Worm (Caenorhabditis elegans) whole organism, L1 larva: ENCODE results near the gene srd-56.

ENCODE experiments used
- C04F5.9 ChIP-seq: sonication (generic microtip); optimal IDR thresholded peaks from 2 replicates; lab custom pipeline; 2016; ENCODE audit warnings: missing genetic modification characterization, missing compliant biosample characterization
- C16A3.4 ChIP-seq: fragments of 150-350 bp; optimal IDR thresholded peaks from 2 replicates; lab custom pipeline; 2014; ENCODE audit warnings: missing biosample characterization, missing genetic modification characterization
- F16B12.6 ChIP-seq: fragments of 150-350 bp; optimal IDR thresholded peaks from 2 replicates; lab custom pipeline; 2014; ENCODE audit warnings: missing biosample characterization, missing genetic modification characterization
- Y116A8C.19 ChIP-seq: sonication (generic microtip); optimal IDR thresholded peaks from 2 replicates; lab custom pipeline; 2016; ENCODE audit warnings: missing compliant biosample characterization, missing genetic modification characterization, borderline replicate concordance
- aha-1 ChIP-seq: fragments of 150-350 bp; optimal IDR thresholded peaks from 2 replicates; lab custom pipeline; 2014; ENCODE audit warnings: missing biosample characterization, missing genetic modification characterization
- aly-2 ChIP-seq: fragments of 150-350 bp; optimal IDR thresholded peaks from 2 replicates; lab custom pipeline; 2014; ENCODE audit warnings: missing biosample characterization, missing genetic modification characterization
- blmp-1 ChIP-seq: fragments of 150-350 bp; optimal IDR thresholded peaks from 2 replicates; lab custom pipeline; 2014; ENCODE audit warnings: missing biosample characterization, missing genetic modification characterization
- ceh-63 ChIP-seq: fragments of 200-800 bp; sonication (Bioruptor generic); optimal IDR thresholded peaks from 2 replicates; lab custom pipeline; 2018; ENCODE audit warnings: mild to moderate bottlenecking, missing genetic modification characterization, missing compliant biosample characterization
- ceh-8 ChIP-seq: fragments of 200-800 bp; sonication (Bioruptor generic); optimal IDR thresholded peaks from 2 replicates; lab custom pipeline; 2018; ENCODE audit warnings: mild to moderate bottlenecking, missing genetic modification characterization, moderate library complexity, missing compliant biosample characterization
- ceh-90 ChIP-seq: sonication (generic microtip); optimal IDR thresholded peaks from 2 replicates; lab custom pipeline; 2016; ENCODE audit warnings: missing genetic modification characterization, missing compliant biosample characterization
- ces-1 ChIP-seq: fragments of 150-350 bp; optimal IDR thresholded peaks from 2 replicates; lab custom pipeline; 2014; ENCODE audit warnings: missing biosample characterization, missing genetic modification reagents, missing genetic modification characterization
- dsc-1 ChIP-seq: sonication (generic microtip); optimal IDR thresholded peaks from 2 replicates; lab custom pipeline; 2016; ENCODE audit warnings: mild to moderate bottlenecking, missing genetic modification characterization, missing compliant biosample characterization
- efl-1 ChIP-seq, 4 experiments: fragments of 150-350 bp; optimal IDR thresholded peaks in 3 of 4; peaks in 1 of 4; 1 replicate in 1 of 4; 2 replicates in 3 of 4; lab custom pipeline; 2014; ENCODE audit warnings: missing biosample characterization in 2 of 4, missing genetic modification characterization in 2 of 4, missing genetic modification reagents in 2 of 4
- egl-27 ChIP-seq, 2 experiments: fragments of 150-350 bp in 1 of 2; sonication (generic microtip); optimal IDR thresholded peaks; 3 replicates each; lab custom pipeline; 2017 to 2018; ENCODE audit warnings: missing biosample characterization in 2 of 2, missing genetic modification characterization in 2 of 2, missing genetic modification reagents in 2 of 2
- elt-3 ChIP-seq, 6 experiments: fragments of 150-350 bp in 1 of 6; sonication (generic microtip); optimal IDR thresholded peaks; 2 replicates each; lab custom pipeline; 2017 to 2018; ENCODE audit warnings: missing biosample characterization in 6 of 6, missing genetic modification characterization in 6 of 6, inconsistent platforms in 1 of 6
- ets-5 ChIP-seq: fragments of 200-800 bp; sonication (Bioruptor generic); IDR thresholded peaks from 2 replicates; pipeline ENCODE4 v1.3.6; 2022; ENCODE audit warnings: missing genetic modification characterization, missing compliant biosample characterization
- grh-1 ChIP-seq: fragments of 200-800 bp; sonication (Bioruptor generic); IDR thresholded peaks from 2 replicates; pipeline ENCODE4 v1.3.6; 2022; ENCODE audit warnings: missing genetic modification reagents, missing genetic modification characterization, missing compliant biosample characterization
- hlh-4 ChIP-seq: sonication (generic microtip); optimal IDR thresholded peaks from 2 replicates; lab custom pipeline; 2016; ENCODE audit warnings: mild to moderate bottlenecking, missing genetic modification characterization, missing compliant biosample characterization
- irx-1 ChIP-seq: sonication (generic microtip); optimal IDR thresholded peaks from 2 replicates; lab custom pipeline; 2016; ENCODE audit warnings: missing genetic modification characterization, missing compliant biosample characterization
- jun-1 ChIP-seq: fragments of 150-350 bp; optimal IDR thresholded peaks from 2 replicates; lab custom pipeline; 2014; ENCODE audit warnings: missing biosample characterization, missing genetic modification reagents, missing genetic modification characterization
- lin-14 ChIP-seq: fragments of 200-800 bp; sonication (Bioruptor generic); optimal IDR thresholded peaks from 2 replicates; lab custom pipeline; 2018; ENCODE audit warnings: mild to moderate bottlenecking, missing genetic modification characterization, moderate library complexity, missing compliant biosample characterization
- lin-15B ChIP-seq: fragments of 150-350 bp; sonication (generic microtip); optimal IDR thresholded peaks from 3 replicates; lab custom pipeline; 2014; ENCODE audit warnings: missing biosample characterization, missing genetic modification characterization
- lin-35 ChIP-seq, 2 experiments: fragments of 150-350 bp; optimal IDR thresholded peaks; 2 replicates each; lab custom pipeline; 2014; ENCODE audit warnings: missing biosample characterization in 2 of 2, missing genetic modification characterization in 2 of 2, missing genetic modification reagents in 2 of 2
- lin-39 ChIP-seq: fragments of 150-350 bp; optimal IDR thresholded peaks from 2 replicates; lab custom pipeline; 2014; ENCODE audit warnings: missing biosample characterization, missing genetic modification reagents, missing genetic modification characterization
- lir-3 ChIP-seq: sonication (generic microtip); optimal IDR thresholded peaks from 2 replicates; lab custom pipeline; 2016; ENCODE audit warnings: mild to moderate bottlenecking, missing genetic modification characterization, moderate library complexity, missing compliant biosample characterization; ENCODE audit not compliant: poor library complexity
- lsy-2 ChIP-seq, 2 experiments: fragments of 150-350 bp; optimal IDR thresholded peaks; 2 replicates each; lab custom pipeline; 2014; ENCODE audit warnings: missing biosample characterization in 2 of 2, missing genetic modification characterization in 2 of 2
- mab-9 ChIP-seq: fragments of 200-800 bp; sonication (Bioruptor generic); IDR thresholded peaks from 2 replicates; pipeline ENCODE4 v1.3.6; 2022; ENCODE audit warnings: missing genetic modification reagents, missing genetic modification characterization, missing compliant biosample characterization
- mdl-1 ChIP-seq, 2 experiments: fragments of 150-350 bp; optimal IDR thresholded peaks; 2 replicates each; lab custom pipeline; 2014 to 2017; ENCODE audit warnings: missing biosample characterization in 2 of 2, missing genetic modification characterization in 2 of 2, inconsistent platforms in 1 of 2
- mef-2 ChIP-seq: fragments of 150-350 bp; optimal IDR thresholded peaks from 2 replicates; lab custom pipeline; 2014; ENCODE audit warnings: missing biosample characterization, missing genetic modification characterization
- nhr-11 ChIP-seq: fragments of 150-350 bp; optimal IDR thresholded peaks from 2 replicates; lab custom pipeline; 2014; ENCODE audit warnings: missing biosample characterization, missing genetic modification characterization
- nhr-12 ChIP-seq: sonication (generic microtip); optimal IDR thresholded peaks from 2 replicates; lab custom pipeline; 2017; ENCODE audit warnings: missing biosample characterization, missing genetic modification characterization
- nhr-237 ChIP-seq: fragments of 150-350 bp; optimal IDR thresholded peaks from 2 replicates; lab custom pipeline; 2014; ENCODE audit warnings: missing biosample characterization, missing genetic modification characterization
- nhr-28 ChIP-seq: fragments of 150-350 bp; optimal IDR thresholded peaks from 2 replicates; lab custom pipeline; 2014; ENCODE audit warnings: missing biosample characterization, missing genetic modification characterization
- nhr-71 ChIP-seq: sonication (generic microtip); optimal IDR thresholded peaks from 2 replicates; lab custom pipeline; 2016; ENCODE audit warnings: mild to moderate bottlenecking, missing genetic modification characterization, moderate library complexity, missing compliant biosample characterization
- nhr-76 ChIP-seq: sonication (generic microtip); optimal IDR thresholded peaks from 2 replicates; lab custom pipeline; 2017; ENCODE audit warnings: missing biosample characterization, missing genetic modification characterization
- nhr-85 ChIP-seq: sonication (generic microtip); peaks from one replicate; lab custom pipeline; 2016; ENCODE audit warnings: missing genetic modification characterization, inconsistent platforms, missing compliant biosample characterization
- nhr-90 ChIP-seq: sonication (generic microtip); optimal IDR thresholded peaks from 2 replicates; lab custom pipeline; 2016; ENCODE audit warnings: mild to moderate bottlenecking, missing genetic modification characterization, missing compliant biosample characterization; ENCODE audit not compliant: poor library complexity
- pax-3 ChIP-seq: fragments of 200-800 bp; sonication (Bioruptor generic); optimal IDR thresholded peaks from 2 replicates; lab custom pipeline; 2018; ENCODE audit warnings: mild to moderate bottlenecking, missing genetic modification characterization, moderate library complexity, missing compliant biosample characterization
- pqm-1 ChIP-seq: sonication (generic microtip); optimal IDR thresholded peaks from 3 replicates; lab custom pipeline; 2017; ENCODE audit warnings: missing biosample characterization, missing genetic modification characterization
- rnt-1 ChIP-seq: sonication (generic microtip); optimal IDR thresholded peaks from 2 replicates; lab custom pipeline; 2016; ENCODE audit warnings: mild to moderate bottlenecking, missing genetic modification characterization, moderate library complexity, missing compliant biosample characterization
- skn-1 ChIP-seq: fragments of 150-350 bp; optimal IDR thresholded peaks from 2 replicates; lab custom pipeline; 2014; ENCODE audit warnings: missing biosample characterization, missing genetic modification characterization
- snpc-4 ChIP-seq: fragments of 150-350 bp; optimal IDR thresholded peaks from 2 replicates; lab custom pipeline; 2014; ENCODE audit warnings: missing biosample characterization, missing genetic modification characterization
- snu-23 ChIP-seq: sonication (generic microtip); optimal IDR thresholded peaks from 2 replicates; lab custom pipeline; 2016; ENCODE audit warnings: missing genetic modification characterization, missing compliant biosample characterization
- swsn-7 ChIP-seq: sonication (generic microtip); optimal IDR thresholded peaks from 2 replicates; lab custom pipeline; 2016; ENCODE audit warnings: missing genetic modification characterization, missing compliant biosample characterization
- tbx-2 ChIP-seq: sonication (generic microtip); optimal IDR thresholded peaks from 2 replicates; lab custom pipeline; 2016; ENCODE audit warnings: missing genetic modification characterization, missing compliant biosample characterization
- unc-130 ChIP-seq: fragments of 150-350 bp; optimal IDR thresholded peaks from 2 replicates; lab custom pipeline; 2017; ENCODE audit warnings: missing biosample characterization, missing genetic modification characterization, inconsistent platforms
- unc-30 ChIP-seq: sonication (generic microtip); optimal IDR thresholded peaks from 2 replicates; lab custom pipeline; 2017; ENCODE audit warnings: missing biosample characterization, missing genetic modification characterization
- unc-98 ChIP-seq: fragments of 200-800 bp; sonication (Bioruptor generic); IDR thresholded peaks from 2 replicates; pipeline ENCODE4 v1.3.6; 2022; ENCODE audit warnings: missing genetic modification characterization, missing compliant biosample characterization
- ztf-11 ChIP-seq, 2 experiments: sonication (generic microtip); optimal IDR thresholded peaks; 2 replicates each; lab custom pipeline; 2016 to 2017; ENCODE audit warnings: missing genetic modification characterization in 2 of 2, missing biosample characterization in 1 of 2, missing compliant biosample characterization in 1 of 2
- ztf-4 ChIP-seq: fragments of 150-350 bp; optimal IDR thresholded peaks from 2 replicates; lab custom pipeline; 2014; ENCODE audit warnings: missing biosample characterization, missing genetic modification characterization

Gene srd-56

DNA sequence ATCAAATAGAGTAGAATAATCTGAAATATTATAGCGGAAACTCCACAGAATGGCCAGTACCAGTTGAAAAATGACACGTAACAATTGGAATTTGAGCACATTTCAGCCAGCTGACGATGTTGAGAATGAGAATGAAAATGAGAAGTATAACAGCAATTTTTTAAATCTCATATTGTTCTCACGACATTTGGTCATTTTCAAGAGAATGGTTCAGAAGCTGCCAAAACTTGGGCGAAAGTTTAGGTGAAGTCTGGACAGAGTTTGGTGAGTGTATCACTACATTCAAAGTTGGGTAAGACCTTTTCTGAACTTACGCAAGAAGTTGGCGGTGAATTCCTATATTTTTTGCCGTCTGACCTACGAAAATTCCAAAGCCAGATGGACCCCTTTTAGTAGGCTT, 1.9 kb upstream of the srd-56 start, which contains the start of gene srd-58:
Gene srd-58, minus strand, starts transcription at position 101 of the 400 bp plus-strand sequence.
- TF ChIP-seq ets-5 (GFP tag; lab: Robert Waterston, UW) (no peak), pax-3 (tag; lab: Kevin White, UChicago) (no peak), C16A3.4 (tag; lab: Kevin White, UChicago) (no peak)

DNA sequence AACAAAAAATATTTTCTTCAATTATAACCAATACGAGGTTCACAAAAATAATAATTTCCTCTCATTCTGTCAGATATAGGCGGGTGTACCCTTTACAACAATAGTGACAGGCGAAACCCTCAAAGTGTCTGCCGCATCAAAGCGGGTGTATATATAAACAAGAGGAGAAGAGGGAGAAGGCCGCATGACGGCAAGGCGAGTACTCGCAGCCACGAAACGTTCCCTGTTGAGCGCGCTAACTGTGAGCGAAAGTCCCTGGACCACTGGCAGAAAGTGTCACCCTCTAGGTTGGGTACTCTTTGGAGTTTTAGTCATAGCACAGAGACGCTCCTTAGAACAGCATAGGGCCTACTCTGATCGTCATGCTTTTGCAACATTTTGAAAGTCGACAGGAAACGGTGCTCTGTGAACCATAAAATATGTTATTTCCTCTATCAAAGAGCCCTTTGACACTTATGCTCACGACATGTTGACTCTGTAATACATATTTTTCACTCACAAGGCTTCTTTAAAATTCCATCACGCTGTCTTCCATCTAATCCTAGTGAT, 2.9 kb downstream of the srd-56 start, which contains the start of gene pcrg-1:
Gene pcrg-1, plus strand, starts transcription at position 499 of the 549 bp plus-strand sequence.
- TF ChIP-seq irx-1 (tag; lab: Kevin White, UChicago) (peak; percentile 80), ces-1 (GFP tag; lab: Kevin White, UChicago) (no peak), grh-1 (GFP tag; lab: Robert Waterston, UW) (peak; percentile 77), ceh-8 (peak; percentile 72), rnt-1 (tag; lab: Kevin White, UChicago) (peak; percentile 89), lin-39 (tag; lab: Kevin White, UChicago) (peak; percentile 71), ceh-90 (tag; lab: Kevin White, UChicago) (no peak), C16A3.4 (tag; lab: Kevin White, UChicago) (peak; percentile 73), unc-30 (tag; lab: Kevin White, UChicago) (no peak), Y116A8C.19 (tag; lab: Kevin White, UChicago) (peak; percentile 15), nhr-28 (no peak), elt-3 (tag; optimal IDR thresholded peaks at IDR 0.05; lab: Kevin White, UChicago) (peak in 2 of 6 experiments; percentile 36 to 83), aly-2 (tag; lab: Kevin White, UChicago) (peak; percentile 36), dsc-1 (tag; lab: Kevin White, UChicago) (peak; percentile 87), C04F5.9 (tag; lab: Kevin White, UChicago) (peak; percentile 59), jun-1 (tag; lab: Kevin White, UChicago) (peak; percentile 39), ceh-63 (GFP tag; lab: Kevin White, UChicago) (peak; percentile 67), nhr-76 (tag; lab: Kevin White, UChicago) (peak; percentile 51), mab-9 (peak; percentile 72), mef-2 (tag; lab: Kevin White, UChicago) (peak; percentile 23), ztf-11 (tag; optimal IDR thresholded peaks at IDR 0.05; lab: Kevin White, UChicago) (peak in 1 of 2 experiments; percentile 76), F16B12.6 (peak; percentile 8), lsy-2 (tag; optimal IDR thresholded peaks at IDR 0.05; lab: Kevin White, UChicago) (peak; percentile 54 to 81), unc-98 (GFP tag; lab: Robert Waterston, UW) (0 out of 2 replicates have a peak, but pooled peaks have one; percentile 9), nhr-85 (peak; percentile 92), egl-27 (tag; optimal IDR thresholded peaks at IDR 0.05; lab: Kevin White, UChicago) (no peak), blmp-1 (tag; lab: Kevin White, UChicago) (peak; percentile 7), mdl-1 (tag; optimal IDR thresholded peaks at IDR 0.05; lab: Kevin White, UChicago) (peak in 1 of 2 experiments; percentile 77), snu-23 (GFP tag; lab: Kevin White, UChicago) (peak; percentile 82), lin-14 (GFP tag; lab: Kevin White, UChicago) (peak; percentile 86), snpc-4 (tag; lab: Kevin White, UChicago) (peak; percentile 99), lir-3 (tag; lab: Kevin White, UChicago) (peak; percentile 85), tbx-2 (tag; lab: Kevin White, UChicago) (peak; percentile 83), nhr-12 (tag; lab: Kevin White, UChicago) (no peak), nhr-11 (tag; lab: Kevin White, UChicago) (no peak), nhr-90 (tag; lab: Kevin White, UChicago) (peak; percentile 89), lin-35 (GFP tag; optimal IDR thresholded peaks at IDR 0.05; lab: Kevin White, UChicago) (peak; percentile 53 to 72), swsn-7 (tag; lab: Kevin White, UChicago) (peak; percentile 86), efl-1 (optimal IDR thresholded peaks at IDR 0.05; lab: Kevin White, UChicago) (peak; percentile 58 to 75), efl-1 (GFP tag; optimal IDR thresholded peaks at IDR 0.05 in 1 of 2; lab: Kevin White, UChicago) (peak; percentile 58 to 97), hlh-4 (tag; lab: Kevin White, UChicago) (no peak), pqm-1 (tag; lab: Kevin White, UChicago) (no peak), skn-1 (no peak), aha-1 (no peak), unc-130 (tag; lab: Kevin White, UChicago) (peak; percentile 24), nhr-71 (tag; lab: Kevin White, UChicago) (peak; percentile 89), nhr-237 (no peak), lin-15B (tag; lab: Kevin White, UChicago) (no peak), ztf-4 (tag; lab: Kevin White, UChicago) (peak; percentile 9)
